Worm (Caenorhabditis elegans) whole organism, midembryonic: Measurements from ENCODE around the gene T24H10.5.

Experiments
- T22C8.4 ChIP-seq: fragments of 200-800 bp; sonication (Bioruptor generic); IDR thresholded peaks from 2 replicates; pipeline ENCODE4 v1.3.6; 2022; ENCODE audit warnings: missing genetic modification characterization, missing compliant biosample characterization
- cog-1 ChIP-seq: sonication (generic microtip); optimal IDR thresholded peaks from 2 replicates; lab custom pipeline; 2016; ENCODE audit warnings: missing genetic modification characterization, missing compliant biosample characterization
- flt-1 ChIP-seq: fragments of 200-800 bp; sonication (Bioruptor generic); IDR thresholded peaks from 2 replicates; pipeline ENCODE4 v1.3.6; 2022; ENCODE audit warnings: missing genetic modification characterization, missing compliant biosample characterization
- klf-2 ChIP-seq: fragments of 200-800 bp; sonication (Bioruptor generic); conservative IDR thresholded peaks from 2 replicates; pipeline ENCODE4 v1.3.6; 2022; ENCODE audit warnings: missing genetic modification reagents, missing genetic modification characterization, missing compliant biosample characterization
- med-1 ChIP-seq: sonication (generic microtip); optimal IDR thresholded peaks from 2 replicates; lab custom pipeline; 2017; ENCODE audit warnings: missing genetic modification characterization, mild to moderate bottlenecking, missing compliant biosample characterization, antibody characterized with exemption, missing genetic modification reagents; ENCODE audit not compliant: insufficient read depth
- ref-1 ChIP-seq: fragments of 200-800 bp; sonication (Bioruptor generic); conservative IDR thresholded peaks from 2 replicates; pipeline ENCODE4 v1.3.6; 2022; ENCODE audit warnings: missing genetic modification reagents, missing genetic modification characterization, missing compliant biosample characterization
- ztf-23 ChIP-seq: fragments of 200-800 bp; sonication (Bioruptor generic); IDR thresholded peaks from 2 replicates; pipeline ENCODE4 v1.3.6; 2022; ENCODE audit warnings: missing genetic modification reagents, missing genetic modification characterization, missing compliant biosample characterization
- ztf-29 ChIP-seq: fragments of 200-800 bp; sonication (Bioruptor generic); IDR thresholded peaks from 2 replicates; pipeline ENCODE4 v1.3.6; 2022; ENCODE audit warnings: missing genetic modification reagents, missing genetic modification characterization, missing compliant biosample characterization

DNA sequence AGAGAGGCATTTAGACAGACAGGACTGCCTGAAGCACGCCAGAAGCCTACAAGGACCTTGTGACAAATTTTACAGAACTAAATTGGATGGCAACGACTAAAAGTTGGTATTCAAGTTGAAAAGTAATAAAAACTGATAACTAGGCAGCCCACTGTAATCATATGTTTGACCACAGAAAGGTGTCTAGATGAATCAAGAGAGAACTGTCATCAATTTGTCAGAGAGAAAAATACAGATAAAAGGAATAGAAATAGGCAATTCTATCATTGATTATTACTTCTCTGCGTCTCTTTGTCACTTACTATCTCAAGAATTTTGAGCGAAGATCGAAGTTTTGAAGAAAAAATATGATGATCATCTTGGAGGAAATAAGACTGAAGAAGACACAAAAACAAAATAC lies 8.0 kb upstream of the T24H10.5 start:
- TF ChIP-seq flt-1 (no peak), ztf-23 (no peak), T22C8.4 (GFP tag; lab: Robert Waterston, UW) (no peak), cog-1 (tag; lab: Kevin White, UChicago) (no peak), klf-2 (no peak), ref-1 (GFP tag; lab: Robert Waterston, UW) (no peak), ztf-29 (GFP tag; lab: Robert Waterston, UW) (no peak), med-1 (GFP tag; lab: Kevin White, UChicago) (no peak)
